Fruit fly (Drosophila melanogaster) whole organism, adult: ENCODE data around the gene CG11586.
A peak's percentile ranks its signal among the peaks of the same experiment; 100 is the strongest.

Source experiments
- CG12768 ChIP-seq: fragments of 200-800 bp; sonication (Bioruptor generic); optimal IDR thresholded peaks from 2 replicates; lab custom pipeline; 2017; ENCODE audit warnings: missing biosample characterization, missing genetic modification characterization, mild to moderate bottlenecking, moderate library complexity, missing genetic modification reagents
- CG1620 ChIP-seq: fragments of 200-800 bp; sonication (Bioruptor generic); optimal IDR thresholded peaks from 2 replicates; lab custom pipeline; 2016; ENCODE audit warnings: missing biosample characterization, missing genetic modification characterization
- CG33017 ChIP-seq: fragments of 200-800 bp; sonication (Bioruptor generic); optimal IDR thresholded peaks from 2 replicates; lab custom pipeline; 2018; ENCODE audit warnings: missing biosample characterization, mild to moderate bottlenecking, missing genetic modification characterization, moderate library complexity
- CG5204 ChIP-seq: fragments of 200-800 bp; sonication (Bioruptor generic); optimal IDR thresholded peaks from 2 replicates; lab custom pipeline; 2016; ENCODE audit warnings: missing biosample characterization, missing genetic modification characterization
- CG7045 ChIP-seq: fragments of 200-800 bp; sonication (Bioruptor generic); optimal IDR thresholded peaks from 2 replicates; lab custom pipeline; 2017; ENCODE audit warnings: missing biosample characterization, mild to moderate bottlenecking, missing genetic modification characterization
- CG7101 ChIP-seq: fragments of 200-800 bp; sonication (Bioruptor generic); optimal IDR thresholded peaks from 2 replicates; lab custom pipeline; 2018; ENCODE audit warnings: missing biosample characterization, mild to moderate bottlenecking, missing genetic modification characterization, moderate library complexity
- Clk ChIP-seq: fragments of 200-800 bp; sonication (Bioruptor generic); optimal IDR thresholded peaks from 2 replicates; lab custom pipeline; 2017; ENCODE audit warnings: missing biosample characterization, missing genetic modification characterization
- Crg-1 ChIP-seq: fragments of 200-800 bp; sonication (Bioruptor generic); optimal IDR thresholded peaks from 2 replicates; lab custom pipeline; 2016; ENCODE audit warnings: missing biosample characterization, missing genetic modification characterization
- Hr96 ChIP-seq: fragments of 200-800 bp; sonication (Bioruptor generic); optimal IDR thresholded peaks from 2 replicates; lab custom pipeline; 2016; ENCODE audit warnings: missing biosample characterization, missing genetic modification characterization
- Mnt ChIP-seq: fragments of 200-800 bp; sonication (Bioruptor generic); optimal IDR thresholded peaks from 2 replicates; lab custom pipeline; 2016; ENCODE audit warnings: missing biosample characterization, mild to moderate bottlenecking, missing genetic modification characterization
- bab1 ChIP-seq: fragments of 200-800 bp; sonication (Bioruptor generic); optimal IDR thresholded peaks from 3 replicates; lab custom pipeline; 2019; ENCODE audit warnings: missing biosample characterization, mild to moderate bottlenecking, missing genetic modification characterization, moderate library complexity
- cnc ChIP-seq, 2 experiments: fragments of >200 bp; optimal IDR thresholded peaks; 2 replicates each; lab custom pipeline; 2017
- tj ChIP-seq: fragments of 200-800 bp; sonication (Bioruptor generic); optimal IDR thresholded peaks from 3 replicates; lab custom pipeline; 2017; ENCODE audit warnings: missing biosample characterization, mild to moderate bottlenecking, missing genetic modification characterization, moderate library complexity
- toe ChIP-seq: fragments of 200-800 bp; sonication (Bioruptor generic); optimal IDR thresholded peaks from 2 replicates; lab custom pipeline; 2016; ENCODE audit warnings: missing biosample characterization, missing genetic modification characterization

dm6 chr3L:4277796-4278195, 15.5 kb upstream of the CG11586 start, which contains the start of gene Ctl1:
- TF ChIP-seq CG7045 (GFP tag; lab: Kevin White, UChicago) (no peak), CG1620 (GFP tag; lab: Kevin White, UChicago) (no peak), Clk (GFP tag; lab: Kevin White, UChicago) (no peak), CG33017 (tag; lab: Kevin White, UChicago) (no peak), cnc (optimal IDR thresholded peaks at IDR 0.05; lab: Kevin White, UChicago) (no peak), Mnt (GFP tag; lab: Kevin White, UChicago) (no peak), toe (GFP tag; lab: Kevin White, UChicago) (no peak), Hr96 (no peak), tj (GFP tag; lab: Kevin White, UChicago) (no peak), Crg-1 (no peak), CG12768 (GFP tag; lab: Kevin White, UChicago) (no peak), CG5204 (no peak), CG7101 (tag; lab: Kevin White, UChicago) (no peak), bab1 (GFP tag; lab: Kevin White, UChicago) (peak; percentile 23)
